Worm (Caenorhabditis elegans) whole organism, L3 larva: ENCODE results near the gene casy-1.

Experiments used
- R02D3.7 ChIP-seq: fragments of 150-350 bp; optimal IDR thresholded peaks from 2 replicates; lab custom pipeline; 2014; ENCODE audit warnings: missing biosample characterization, missing genetic modification characterization
- aly-2 ChIP-seq: fragments of 150-350 bp; optimal IDR thresholded peaks from 2 replicates; lab custom pipeline; 2014; ENCODE audit warnings: missing biosample characterization, missing genetic modification characterization
- elt-1 ChIP-seq: fragments of 150-350 bp; optimal IDR thresholded peaks from 2 replicates; lab custom pipeline; 2014; ENCODE audit warnings: missing biosample characterization, missing genetic modification characterization
- sea-2 ChIP-seq: fragments of 150-350 bp; sonication (generic microtip); optimal IDR thresholded peaks from 4 replicates; lab custom pipeline; 2014; ENCODE audit warnings: missing biosample characterization, missing genetic modification reagents, missing genetic modification characterization
- tbx-2 ChIP-seq: sonication (generic microtip); optimal IDR thresholded peaks from 2 replicates; lab custom pipeline; 2016; ENCODE audit warnings: mild to moderate bottlenecking, missing genetic modification characterization, missing compliant biosample characterization
- ztf-11 ChIP-seq: fragments of 150-350 bp; optimal IDR thresholded peaks from 2 replicates; lab custom pipeline; 2014; ENCODE audit warnings: missing biosample characterization, missing genetic modification characterization

ce11 chrII:5906274-5906673, 50.2 kb downstream of the casy-1 start, which contains the start of gene F59G1.8:
- TF ChIP-seq aly-2 (tag; lab: Kevin White, UChicago) (no peak), ztf-11 (tag; lab: Kevin White, UChicago) (no peak), R02D3.7 (tag; lab: Kevin White, UChicago) (no peak), sea-2 (GFP tag; lab: Kevin White, UChicago) (no peak), tbx-2 (tag; lab: Kevin White, UChicago) (no peak), elt-1 (tag; lab: Kevin White, UChicago) (no peak)
